Fruit fly (Drosophila melanogaster) whole organism, wandering third instar larva: ENCODE measurements around the gene CG11504.

Experiments used
- CG32264 ChIP-seq: fragments of 200-800 bp; sonication (Bioruptor generic); optimal IDR thresholded peaks from 2 replicates; lab custom pipeline; 2016; ENCODE audit warnings: missing biosample characterization, missing genetic modification characterization
- CrebA ChIP-seq: fragments of 200-800 bp; sonication (Bioruptor generic); optimal IDR thresholded peaks from 2 replicates; lab custom pipeline; 2016; ENCODE audit warnings: missing biosample characterization, mild to moderate bottlenecking, missing genetic modification characterization, borderline replicate concordance
- Sp1 ChIP-seq: fragments of 200-800 bp; sonication (Bioruptor generic); optimal IDR thresholded peaks from 3 replicates; lab custom pipeline; 2019; ENCODE audit warnings: missing biosample characterization, mild to moderate bottlenecking, missing genetic modification characterization, moderate library complexity
- ey ChIP-seq: fragments of 200-800 bp; sonication (Bioruptor generic); optimal IDR thresholded peaks from 2 replicates; lab custom pipeline; 2016; ENCODE audit warnings: missing biosample characterization, missing genetic modification characterization
- fru ChIP-seq: fragments of 200-800 bp; sonication (Bioruptor generic); optimal IDR thresholded peaks from 3 replicates; lab custom pipeline; 2016; ENCODE audit warnings: missing biosample characterization, mild to moderate bottlenecking, missing genetic modification characterization
- h ChIP-seq: fragments of 200-800 bp; sonication (Bioruptor generic); optimal IDR thresholded peaks from 3 replicates; lab custom pipeline; 2016; ENCODE audit warnings: missing biosample characterization, mild to moderate bottlenecking, missing genetic modification characterization
- psq ChIP-seq: fragments of 200-800 bp; sonication (Bioruptor generic); optimal IDR thresholded peaks from 3 replicates; lab custom pipeline; 2017; ENCODE audit warnings: missing biosample characterization, mild to moderate bottlenecking, missing genetic modification characterization, moderate library complexity

DNA sequence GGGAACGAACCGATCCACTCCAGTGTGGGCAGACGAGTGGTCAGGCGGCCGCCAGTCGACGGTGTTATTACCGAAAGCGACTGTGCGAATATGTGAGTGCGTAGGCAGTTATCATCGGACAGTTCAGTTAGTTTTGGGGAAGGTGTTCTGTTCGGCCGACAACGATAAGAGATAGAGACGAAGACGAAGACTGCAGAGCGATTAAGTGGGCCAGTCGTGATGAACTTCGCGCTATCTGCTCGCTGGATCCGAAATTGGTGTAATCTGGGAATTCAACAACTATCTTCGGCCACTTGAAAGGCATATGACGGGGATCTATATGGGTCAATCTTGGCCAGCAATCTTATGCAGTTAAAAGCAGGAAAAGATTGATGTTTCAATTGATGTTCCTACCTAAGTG lies 11.5 kb downstream of the CG11504 start, which contains the start of gene CG7912:
- TF ChIP-seq ey (GFP tag; lab: Kevin White, UChicago) (no peak), psq (GFP tag; lab: Kevin White, UChicago) (no peak), fru (GFP tag; lab: Kevin White, UChicago) (no peak), h (no peak), CG32264 (GFP tag; lab: Kevin White, UChicago) (no peak), Sp1 (GFP tag; lab: Kevin White, UChicago) (no peak), CrebA (GFP tag; lab: Kevin White, UChicago) (no peak)
